Worm (Caenorhabditis elegans): Measurements from ENCODE around the gene hrg-3.

DNA sequence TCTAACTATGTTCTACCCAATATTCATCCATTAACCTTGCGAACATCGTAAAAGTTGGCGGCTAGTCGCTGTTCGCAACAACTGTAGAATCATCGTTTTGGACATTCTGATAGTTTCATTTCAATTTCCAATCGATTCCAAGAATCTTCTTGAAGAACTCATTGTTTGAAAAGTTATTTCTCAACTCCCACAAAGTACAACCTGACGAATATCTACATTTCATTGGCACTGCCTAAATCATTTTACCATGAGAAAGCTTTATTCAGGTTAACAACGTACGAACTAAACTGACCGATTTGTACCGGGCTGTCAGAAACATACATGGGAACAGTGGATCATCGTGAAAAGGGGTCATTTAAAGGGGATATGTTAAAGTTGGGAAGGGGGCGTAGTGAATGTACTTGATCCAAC, 30.5 kb downstream of the hrg-3 start, which contains the start of gene F46B6.6:
- no peak for TF ChIP-seq ztf-1 (GFP tag; conservative IDR thresholded peaks at IDR 0.05)
- no peak for TF ChIP-seq ztf-11 (tag; optimal IDR thresholded peaks at IDR 0.05)
- TF ChIP-seq mab-5 (tag; optimal IDR thresholded peaks at IDR 0.05), result no peak
- no peak for TF ChIP-seq skn-1 (tag; optimal IDR thresholded peaks at IDR 0.05)
- no peak for TF ChIP-seq unc-39 (tag; optimal IDR thresholded peaks at IDR 0.05)
- no peak for TF ChIP-seq elt-3 (tag; optimal IDR thresholded peaks at IDR 0.05)
- no peak for TF ChIP-seq snpc-4 (tag; optimal IDR thresholded peaks at IDR 0.05)
- TF ChIP-seq ceh-82 (tag; optimal IDR thresholded peaks at IDR 0.05), result no peak
- no peak for TF ChIP-seq zag-1 (tag; optimal IDR thresholded peaks at IDR 0.05)
- TF ChIP-seq aly-2 (tag; optimal IDR thresholded peaks at IDR 0.05), result no peak
- TF ChIP-seq nhr-6 (tag; optimal IDR thresholded peaks at IDR 0.05), result no peak

Measured in whole organism, L2 larva.